Comparison of ENCODE assay signal across 5 fruit fly cellular contexts in the genomic region with DNA sequence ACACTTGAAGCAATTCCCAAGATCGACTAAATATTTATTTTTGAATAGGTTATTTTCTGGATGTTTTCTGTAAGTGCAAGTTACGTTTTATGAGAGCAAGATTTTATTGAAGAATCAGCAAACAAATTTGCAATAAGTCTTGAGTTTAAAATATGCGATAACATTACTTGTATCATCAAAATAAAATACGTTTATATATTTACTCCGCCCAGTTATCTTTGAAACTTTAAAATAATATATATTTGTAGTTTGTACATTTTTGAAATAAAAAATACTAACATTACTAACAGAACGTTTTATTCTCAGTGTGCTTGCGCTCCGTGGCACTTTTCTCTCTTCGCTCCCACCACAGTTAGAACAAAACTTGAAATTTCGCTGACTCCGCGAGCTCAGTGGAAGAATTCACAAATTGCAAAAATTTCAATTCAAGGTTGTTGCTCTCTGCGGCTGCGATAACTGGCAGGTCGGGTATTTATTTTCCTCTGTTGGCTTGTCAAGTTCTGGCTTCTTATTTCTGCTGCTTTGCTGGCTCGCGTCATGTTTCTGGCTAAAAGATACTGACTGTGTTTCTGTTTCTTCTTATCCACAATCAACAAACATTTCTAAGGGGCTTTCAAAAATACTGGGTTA.
TF ChIP-seq lines count a peak whose summit lies in the region.

No protein-coding gene starts in this region.

- no peak for TF ChIP-seq CTCF in whole organism, embryonic (GFP tag; optimal IDR thresholded peaks at IDR 0.05; lab: Kevin White, UChicago)

TF ChIP-seq in whole organism, adult, 20 proteins besides CTCF, POLR2A, EP300 and RAD21 (continues in another document):
- TF ChIP-seq CG5204 (GFP tag; optimal IDR thresholded peaks at IDR 0.05; lab: Kevin White, UChicago) (no peak), cic (GFP tag; optimal IDR thresholded peaks at IDR 0.05; lab: Kevin White, UChicago) (peak; percentile 17), kay (GFP tag; lab: Kevin White, UChicago; ENCODE audit: borderline replicate concordance) (peak; percentile 69), Clk (GFP tag; optimal IDR thresholded peaks at IDR 0.05; lab: Kevin White, UChicago) (no peak), CG7045 (GFP tag; optimal IDR thresholded peaks at IDR 0.05; lab: Kevin White, UChicago) (peak; percentile 46), Hr96 (GFP tag; optimal IDR thresholded peaks at IDR 0.05; lab: Kevin White, UChicago) (no peak), CG33017 (tag; optimal IDR thresholded peaks at IDR 0.05; lab: Kevin White, UChicago) (peak; percentile 69), toe (GFP tag; optimal IDR thresholded peaks at IDR 0.05; lab: Kevin White, UChicago) (no peak), CG12768 (GFP tag; optimal IDR thresholded peaks at IDR 0.05; lab: Kevin White, UChicago) (peak; percentile 49), Crg-1 (GFP tag; optimal IDR thresholded peaks at IDR 0.05; lab: Kevin White, UChicago) (no peak), CG11617 (GFP tag; optimal IDR thresholded peaks at IDR 0.05; lab: Kevin White, UChicago) (peak; percentile 73), cnc (optimal IDR thresholded peaks at IDR 0.05; lab: Kevin White, UChicago) (no peak), bab1 (GFP tag; optimal IDR thresholded peaks at IDR 0.05; lab: Kevin White, UChicago) (peak; percentile 83), CG7101 (tag; optimal IDR thresholded peaks at IDR 0.05; lab: Kevin White, UChicago) (peak; percentile 68), ovo (GFP tag; optimal IDR thresholded peaks at IDR 0.05; lab: Kevin White, UChicago) (peak; percentile 8), Mnt (GFP tag; optimal IDR thresholded peaks at IDR 0.05; lab: Kevin White, UChicago) (no peak), CG14711 (tag; optimal IDR thresholded peaks at IDR 0.05; lab: Kevin White, UChicago) (peak; percentile 69)

TF ChIP-seq in whole organism, embryonic, 481 proteins besides CTCF, POLR2A, EP300 and RAD21 (continues in another document):
- no peak for TF ChIP-seq wdn (GFP tag; IDR thresholded peaks at IDR 0.05; lab: Robert Waterston, UW)
- TF ChIP-seq CG14710 (tag; optimal IDR thresholded peaks at IDR 0.05; lab: Kevin White, UChicago) = peak; percentile 2
- TF ChIP-seq sens (GFP tag; lab: Kevin White, UChicago) = peak; percentile 71
- TF ChIP-seq CG17802 (tag; optimal IDR thresholded peaks at IDR 0.05; lab: Kevin White, UChicago) = no peak
- no peak for TF ChIP-seq CG11504 (tag; optimal IDR thresholded peaks at IDR 0.05; lab: Kevin White, UChicago)
- peak; percentile 30 for TF ChIP-seq CG18262 (tag; optimal IDR thresholded peaks at IDR 0.05; lab: Kevin White, UChicago)
- no peak for TF ChIP-seq Six4 (GFP tag; optimal IDR thresholded peaks at IDR 0.05; lab: Kevin White, UChicago)
- TF ChIP-seq Drgx (GFP tag; IDR thresholded peaks at IDR 0.05; lab: Robert Waterston, UW) = peak; percentile 78; the same call in 1 of the 2 replicates
- TF ChIP-seq CG7839 (tag; optimal IDR thresholded peaks at IDR 0.05; lab: Kevin White, UChicago) = peak; percentile 8
- no peak for TF ChIP-seq fd102C (GFP tag; optimal IDR thresholded peaks at IDR 0.05; lab: Kevin White, UChicago)
- peak; percentile 36 for TF ChIP-seq grau (tag; optimal IDR thresholded peaks at IDR 0.05; lab: Kevin White, UChicago)
- no peak for TF ChIP-seq scrt (GFP tag; optimal IDR thresholded peaks at IDR 0.05; lab: Kevin White, UChicago)
- TF ChIP-seq lilli (GFP tag; optimal IDR thresholded peaks at IDR 0.05; lab: Kevin White, UChicago) = peak; percentile 20
- no peak for TF ChIP-seq Atf6 (GFP tag; IDR thresholded peaks at IDR 0.05; lab: Robert Waterston, UW)
- TF ChIP-seq CG13424 (tag; optimal IDR thresholded peaks at IDR 0.05; lab: Kevin White, UChicago) = no peak
- TF ChIP-seq CG13775 (GFP tag; optimal IDR thresholded peaks at IDR 0.05; lab: Kevin White, UChicago) = peak; percentile 36
- TF ChIP-seq nom (GFP tag; optimal IDR thresholded peaks at IDR 0.05; lab: Kevin White, UChicago) = peak; percentile 54
- no peak for TF ChIP-seq bigmax (GFP tag; optimal IDR thresholded peaks at IDR 0.05; lab: Kevin White, UChicago)

TF ChIP-seq in whole organism, prepupa, 60 proteins besides CTCF, POLR2A, EP300 and RAD21 (continues in another document):
- peak; percentile 89 for TF ChIP-seq CG10631 (GFP tag; optimal IDR thresholded peaks at IDR 0.05; lab: Kevin White, UChicago)
- peak; percentile 90 for TF ChIP-seq Sox102F (GFP tag; optimal IDR thresholded peaks at IDR 0.05; lab: Kevin White, UChicago)
- peak; percentile 91 for TF ChIP-seq lz (GFP tag; optimal IDR thresholded peaks at IDR 0.05; lab: Kevin White, UChicago)
- peak; percentile 95 for TF ChIP-seq CG32006 (GFP tag; optimal IDR thresholded peaks at IDR 0.05; lab: Kevin White, UChicago)
- TF ChIP-seq CG7368 (GFP tag; optimal IDR thresholded peaks at IDR 0.05; lab: Kevin White, UChicago) = peak; percentile 77
- peak; percentile 86 for TF ChIP-seq acj6 (GFP tag; optimal IDR thresholded peaks at IDR 0.05; lab: Kevin White, UChicago)
- peak; percentile 77 for TF ChIP-seq fd59A (GFP tag; optimal IDR thresholded peaks at IDR 0.05; lab: Kevin White, UChicago)
- TF ChIP-seq Hr38 (GFP tag; optimal IDR thresholded peaks at IDR 0.05; lab: Kevin White, UChicago) = no peak
- peak; percentile 87 for TF ChIP-seq Hr4 (GFP tag; optimal IDR thresholded peaks at IDR 0.05; lab: Kevin White, UChicago)
- TF ChIP-seq spab (GFP tag; optimal IDR thresholded peaks at IDR 0.05; lab: Kevin White, UChicago) = peak; percentile 80
- peak; percentile 89 for TF ChIP-seq CG6854 (GFP tag; optimal IDR thresholded peaks at IDR 0.05; lab: Kevin White, UChicago)
- TF ChIP-seq fkh (GFP tag; optimal IDR thresholded peaks at IDR 0.05; lab: Kevin White, UChicago) = no peak
- TF ChIP-seq Hr39 (GFP tag; optimal IDR thresholded peaks at IDR 0.05; lab: Kevin White, UChicago) = peak; percentile 84
- TF ChIP-seq Ets21C (GFP tag; optimal IDR thresholded peaks at IDR 0.05; lab: Kevin White, UChicago) = peak; percentile 78
- TF ChIP-seq net (GFP tag; optimal IDR thresholded peaks at IDR 0.05; lab: Kevin White, UChicago) = peak; percentile 90
- TF ChIP-seq CG6163 (GFP tag; IDR thresholded peaks at IDR 0.05; lab: Robert Waterston, UW) = peak; percentile 79
- peak; percentile 95 for TF ChIP-seq esn (GFP tag; optimal IDR thresholded peaks at IDR 0.05; lab: Kevin White, UChicago)

TF ChIP-seq in whole organism, pupa, 21 proteins besides CTCF, POLR2A, EP300 and RAD21 (continues in another document):
- TF ChIP-seq Snoo (tag; optimal IDR thresholded peaks at IDR 0.05; lab: Kevin White, UChicago) (peak; percentile 89), CG32121 (GFP tag; IDR thresholded peaks at IDR 0.05; lab: Robert Waterston, UW) (peak; percentile 82), CG12605 (GFP tag; IDR thresholded peaks at IDR 0.05; lab: Robert Waterston, UW) (peak; percentile 52), D1 (tag; optimal IDR thresholded peaks at IDR 0.05; lab: Kevin White, UChicago) (peak; percentile 85), rn (GFP tag; IDR thresholded peaks at IDR 0.05; lab: Robert Waterston, UW) (peak; percentile 45; the same call in 1 of the 2 replicates), gl (tag; optimal IDR thresholded peaks at IDR 0.05; lab: Kevin White, UChicago) (peak; percentile 26), Pif1A (GFP tag; optimal IDR thresholded peaks at IDR 0.05; lab: Kevin White, UChicago) (no peak), CG8301 (tag; optimal IDR thresholded peaks at IDR 0.05; lab: Kevin White, UChicago) (peak; percentile 94), EcR (GFP tag; optimal IDR thresholded peaks at IDR 0.05; lab: Kevin White, UChicago) (peak; percentile 11), CG34367 (tag; optimal IDR thresholded peaks at IDR 0.05; lab: Kevin White, UChicago) (peak; percentile 79), Ets98B (GFP tag; IDR thresholded peaks at IDR 0.05; lab: Robert Waterston, UW) (peak; percentile 58), CG8159 (tag; optimal IDR thresholded peaks at IDR 0.05; lab: Kevin White, UChicago) (peak; percentile 87), fd96Ca (GFP tag; IDR thresholded peaks at IDR 0.05; lab: Robert Waterston, UW) (no peak), Pif1B (GFP tag; optimal IDR thresholded peaks at IDR 0.05; lab: Kevin White, UChicago) (peak; percentile 86), CG9948 (tag; optimal IDR thresholded peaks at IDR 0.05; lab: Kevin White, UChicago) (peak; percentile 89), CG13204 (GFP tag; optimal IDR thresholded peaks at IDR 0.05; lab: Kevin White, UChicago) (no peak), CG14655 (GFP tag; optimal IDR thresholded peaks at IDR 0.05; lab: Kevin White, UChicago) (peak; percentile 96), CG15710 (tag; optimal IDR thresholded peaks at IDR 0.05; lab: Kevin White, UChicago) (peak; percentile 87), CG17806 (tag; optimal IDR thresholded peaks at IDR 0.05; lab: Kevin White, UChicago) (peak; percentile 84)

TF ChIP-seq in whole organism, wandering third instar larva, 38 proteins besides CTCF, POLR2A, EP300 and RAD21 (continues in another document):
- TF ChIP-seq sage (GFP tag; optimal IDR thresholded peaks at IDR 0.05; lab: Kevin White, UChicago) = peak; percentile 85
- peak; percentile 90 for TF ChIP-seq h (GFP tag; optimal IDR thresholded peaks at IDR 0.05; lab: Kevin White, UChicago)
- no peak for TF ChIP-seq CrebA (GFP tag; optimal IDR thresholded peaks at IDR 0.05; lab: Kevin White, UChicago; ENCODE audit: borderline replicate concordance)
- peak; percentile 23 for TF ChIP-seq Jra (GFP tag; optimal IDR thresholded peaks at IDR 0.05; lab: Kevin White, UChicago)
- TF ChIP-seq tai (GFP tag; optimal IDR thresholded peaks at IDR 0.05; lab: Kevin White, UChicago) = peak; percentile 33
- TF ChIP-seq pan (optimal IDR thresholded peaks at IDR 0.05; lab: Kevin White, UChicago) = no peak
- TF ChIP-seq Mio (GFP tag; optimal IDR thresholded peaks at IDR 0.05; lab: Kevin White, UChicago) = peak; percentile 8
- no peak for TF ChIP-seq Vsx2 (GFP tag; optimal IDR thresholded peaks at IDR 0.05; lab: Kevin White, UChicago; ENCODE audit: partially characterized antibody)
- TF ChIP-seq jim (GFP tag; optimal IDR thresholded peaks at IDR 0.05; lab: Kevin White, UChicago) = no peak
- TF ChIP-seq Sp1 (GFP tag; optimal IDR thresholded peaks at IDR 0.05; lab: Kevin White, UChicago) = peak; percentile 95
- TF ChIP-seq CG32264 (GFP tag; optimal IDR thresholded peaks at IDR 0.05; lab: Kevin White, UChicago) = peak; percentile 48
- TF ChIP-seq dsf (GFP tag; optimal IDR thresholded peaks at IDR 0.05; lab: Kevin White, UChicago; ENCODE audit: borderline replicate concordance) = peak; percentile 67
- TF ChIP-seq dmrt93B (GFP tag; optimal IDR thresholded peaks at IDR 0.05; lab: Kevin White, UChicago) = peak; percentile 82
- TF ChIP-seq Hr83 (GFP tag; optimal IDR thresholded peaks at IDR 0.05; lab: Kevin White, UChicago; ENCODE audit: poor library complexity, severe bottlenecking) = no peak
- peak; percentile 59 for TF ChIP-seq Rel (GFP tag; optimal IDR thresholded peaks at IDR 0.05; lab: Kevin White, UChicago)
- TF ChIP-seq Rel (tag; optimal IDR thresholded peaks at IDR 0.05; lab: Kevin White, UChicago) = peak; percentile 66
- no peak for TF ChIP-seq sv (GFP tag; optimal IDR thresholded peaks at IDR 0.05; lab: Kevin White, UChicago)
- TF ChIP-seq Hnf4 (GFP tag; optimal IDR thresholded peaks at IDR 0.05; lab: Kevin White, UChicago) = peak; percentile 80
- TF ChIP-seq lola (GFP tag; optimal IDR thresholded peaks at IDR 0.05; lab: Kevin White, UChicago) = no peak
- TF ChIP-seq HLH106 (tag; optimal IDR thresholded peaks at IDR 0.05; lab: Kevin White, UChicago) = peak; percentile 92
- peak; percentile 88 for TF ChIP-seq ey (GFP tag; optimal IDR thresholded peaks at IDR 0.05; lab: Kevin White, UChicago)
